Fruit fly (Drosophila melanogaster) whole organism, embryonic: ENCODE measurements around the gene cyr.

Source experiments
- Asciz ChIP-seq: fragments of 200-800 bp; sonication (Bioruptor generic); optimal IDR thresholded peaks from 2 replicates; lab custom pipeline; 2017; ENCODE audit warnings: missing biosample characterization, mild to moderate bottlenecking, missing genetic modification characterization, missing genetic modification reagents
- Awh ChIP-seq: fragments of 200-800 bp; sonication (Bioruptor generic); IDR thresholded peaks from 2 replicates; pipeline ENCODE4, ENCODE4 v1.3.6; 2022; ENCODE audit warnings: missing biosample characterization, missing genetic modification characterization
- CG10274 ChIP-seq: fragments of 200-800 bp; sonication (Bioruptor generic); optimal IDR thresholded peaks from 3 replicates; lab custom pipeline; 2017; ENCODE audit warnings: missing biosample characterization, mild to moderate bottlenecking, missing genetic modification characterization
- CG10462 ChIP-seq: fragments of 200-800 bp; sonication (Bioruptor generic); optimal IDR thresholded peaks from 2 replicates; lab custom pipeline; 2016; ENCODE audit warnings: missing biosample characterization, missing genetic modification characterization
- CG10654 ChIP-seq: fragments of 200-800 bp; sonication (Bioruptor generic); optimal IDR thresholded peaks from 2 replicates; lab custom pipeline; 2016; ENCODE audit warnings: missing biosample characterization, missing genetic modification characterization
- CG12236 ChIP-seq: fragments of 200-800 bp; sonication (Bioruptor generic); optimal IDR thresholded peaks from 2 replicates; lab custom pipeline; 2016; ENCODE audit warnings: missing biosample characterization, missing genetic modification characterization
- CG12942 ChIP-seq: fragments of 200-800 bp; sonication (Bioruptor generic); optimal IDR thresholded peaks from 3 replicates; lab custom pipeline; 2016; ENCODE audit warnings: missing biosample characterization, missing genetic modification characterization
- CG14860 ChIP-seq: fragments of 200-800 bp; sonication (Bioruptor generic); IDR thresholded peaks from 3 replicates; pipeline ENCODE4 v1.3.6; 2022; ENCODE audit warnings: missing biosample characterization, missing genetic modification characterization; ENCODE audit not compliant: partially characterized antibody
- CG15696 ChIP-seq: fragments of 200-800 bp; sonication (Bioruptor generic); optimal IDR thresholded peaks from 2 replicates; lab custom pipeline; 2019; ENCODE audit warnings: missing biosample characterization, mild to moderate bottlenecking, missing genetic modification characterization, moderate library complexity
- CG17186 ChIP-seq: fragments of 200-800 bp; sonication (Bioruptor generic); optimal IDR thresholded peaks from 3 replicates; lab custom pipeline; 2017; ENCODE audit warnings: missing biosample characterization, missing genetic modification reagents, missing genetic modification characterization
- CG3838 ChIP-seq: fragments of 200-800 bp; sonication (Bioruptor generic); optimal IDR thresholded peaks from 3 replicates; lab custom pipeline; 2016; ENCODE audit warnings: missing biosample characterization, missing genetic modification characterization
- CG6254 ChIP-seq: fragments of 200-800 bp; sonication (Bioruptor generic); optimal IDR thresholded peaks from 3 replicates; lab custom pipeline; 2017; ENCODE audit warnings: mild to moderate bottlenecking, missing biosample characterization, missing genetic modification reagents, missing genetic modification characterization
- CG7928 ChIP-seq: fragments of 200-800 bp; sonication (Bioruptor generic); optimal IDR thresholded peaks from 2 replicates; lab custom pipeline; 2017; ENCODE audit warnings: missing biosample characterization, mild to moderate bottlenecking, missing genetic modification characterization
- CG8944 ChIP-seq: fragments of 200-800 bp; sonication (Bioruptor generic); optimal IDR thresholded peaks from 3 replicates; lab custom pipeline; 2016; ENCODE audit warnings: missing biosample characterization, missing genetic modification characterization
- CG9437 ChIP-seq: fragments of 200-800 bp; sonication (Bioruptor generic); optimal IDR thresholded peaks from 2 replicates; lab custom pipeline; 2018; ENCODE audit warnings: missing biosample characterization, mild to moderate bottlenecking, missing genetic modification characterization
- Doc2 ChIP-seq: fragments of 200-800 bp; sonication (Bioruptor generic); IDR thresholded peaks from 2 replicates; pipeline ENCODE4 v1.3.6; 2022; ENCODE audit warnings: missing biosample characterization, missing genetic modification characterization
- Doc3 ChIP-seq: fragments of 200-800 bp; sonication (Bioruptor generic); IDR thresholded peaks from 3 replicates; pipeline ENCODE4 v1.3.6; 2022; ENCODE audit warnings: missing biosample characterization, missing genetic modification characterization; ENCODE audit not compliant: partially characterized antibody
- Ets97D ChIP-seq: fragments of 200-800 bp; sonication (Bioruptor generic); optimal IDR thresholded peaks from 3 replicates; lab custom pipeline; 2016; ENCODE audit warnings: missing biosample characterization, missing genetic modification characterization
- Hand ChIP-seq: fragments of 200-800 bp; sonication (Bioruptor generic); optimal IDR thresholded peaks from 2 replicates; lab custom pipeline; 2017; ENCODE audit warnings: mild to moderate bottlenecking, missing biosample characterization, missing genetic modification reagents, missing genetic modification characterization
- HmgZ ChIP-seq: fragments of 200-800 bp; sonication (Bioruptor generic); optimal IDR thresholded peaks from 2 replicates; lab custom pipeline; 2018; ENCODE audit warnings: missing biosample characterization, mild to moderate bottlenecking, missing genetic modification characterization
- MESR4 ChIP-seq: fragments of 200-800 bp; sonication (Bioruptor generic); optimal IDR thresholded peaks from 2 replicates; lab custom pipeline; 2018; ENCODE audit warnings: missing biosample characterization, mild to moderate bottlenecking, missing genetic modification characterization, moderate library complexity
- Nf-YB ChIP-seq: fragments of 200-800 bp; sonication (Bioruptor generic); optimal IDR thresholded peaks from 3 replicates; lab custom pipeline; 2019; ENCODE audit warnings: missing biosample characterization, mild to moderate bottlenecking, missing genetic modification characterization, moderate library complexity
- Nf-YC ChIP-seq: fragments of 200-800 bp; optimal IDR thresholded peaks from 3 replicates; lab custom pipeline; 2019; ENCODE audit warnings: missing biosample characterization, mild to moderate bottlenecking, missing genetic modification characterization, moderate library complexity
- Optix ChIP-seq: fragments of 200-800 bp; sonication (Bioruptor generic); IDR thresholded peaks from 3 replicates; pipeline ENCODE4 v1.3.6; 2022; ENCODE audit warnings: missing biosample characterization, missing genetic modification characterization
- Rfx ChIP-seq: fragments of 200-800 bp; sonication (Bioruptor generic); IDR thresholded peaks from 2 replicates; pipeline ENCODE4 v1.3.6; 2022; ENCODE audit warnings: missing biosample characterization, missing genetic modification characterization
- Sry-β ChIP-seq: fragments of 200-800 bp; sonication (Bioruptor generic); optimal IDR thresholded peaks from 2 replicates; lab custom pipeline; 2018; ENCODE audit warnings: missing biosample characterization, mild to moderate bottlenecking, missing genetic modification characterization, moderate library complexity
- Stat92E ChIP-seq, 3 experiments: fragments of >200 bp in 2 of 3; fragments of 200-800 bp in 1 of 3; sonication (Bioruptor generic) in 1 of 3; optimal IDR thresholded peaks; 2 replicates each; lab custom pipeline; 2017 to 2019; ENCODE audit warnings: missing biosample characterization in 3 of 3, missing genetic modification characterization in 3 of 3, mild to moderate bottlenecking in 1 of 3, moderate library complexity in 1 of 3
- Usf ChIP-seq: fragments of 200-800 bp; sonication (Bioruptor generic); optimal IDR thresholded peaks from 2 replicates; lab custom pipeline; 2017; ENCODE audit warnings: missing genotype, missing biosample characterization, missing genetic modification characterization
- amos ChIP-seq: fragments of 200-800 bp; sonication (Bioruptor generic); IDR thresholded peaks from 2 replicates; pipeline ENCODE4 v1.3.6; 2022; ENCODE audit warnings: missing biosample characterization, missing genetic modification characterization; ENCODE audit not compliant: partially characterized antibody
- ap ChIP-seq: fragments of 200-800 bp; sonication (Bioruptor generic); IDR thresholded peaks from 2 replicates; pipeline ENCODE4 v1.3.6; 2022; ENCODE audit warnings: missing biosample characterization, missing genetic modification characterization
- ato ChIP-seq: fragments of 200-800 bp; sonication (Bioruptor generic); IDR thresholded peaks from 2 replicates; pipeline ENCODE4 v1.3.6; 2022; ENCODE audit warnings: missing biosample characterization, missing genetic modification characterization; ENCODE audit not compliant: partially characterized antibody
- ci ChIP-seq: fragments of 200-800 bp; sonication (Bioruptor generic); IDR thresholded peaks from 3 replicates; pipeline ENCODE4 v1.3.6; 2022; ENCODE audit warnings: missing biosample characterization, missing genetic modification characterization
- corto ChIP-seq: fragments of 200-800 bp; sonication (Bioruptor generic); optimal IDR thresholded peaks from 2 replicates; lab custom pipeline; 2016; ENCODE audit warnings: missing biosample characterization, mild to moderate bottlenecking, missing genetic modification characterization, moderate library complexity
- crp ChIP-seq, 2 experiments: fragments of 200-800 bp; sonication (Bioruptor generic); optimal IDR thresholded peaks; 2 replicates in 1 of 2; 3 replicates in 1 of 2; lab custom pipeline; 2017; ENCODE audit warnings: missing biosample characterization in 2 of 2, missing genetic modification characterization in 2 of 2, mild to moderate bottlenecking in 1 of 2, moderate library complexity in 1 of 2
- dimm ChIP-seq: fragments of 200-800 bp; sonication (Bioruptor generic); IDR thresholded peaks from 2 replicates; pipeline ENCODE4 v1.3.6; 2022; ENCODE audit warnings: missing biosample characterization, missing genetic modification characterization
- jumu ChIP-seq: fragments of 200-800 bp; sonication (Bioruptor generic); optimal IDR thresholded peaks from 3 replicates; lab custom pipeline; 2016; ENCODE audit warnings: missing biosample characterization, missing genetic modification characterization
- kah ChIP-seq: fragments of 200-800 bp; sonication (Bioruptor generic); optimal IDR thresholded peaks from 2 replicates; lab custom pipeline; 2018; ENCODE audit warnings: missing biosample characterization, mild to moderate bottlenecking, missing genetic modification characterization
- lov ChIP-seq, 2 experiments: fragments of 200-800 bp in 1 of 2; fragments of >200 bp in 1 of 2; sonication (Bioruptor generic) in 1 of 2; IDR thresholded peaks in 1 of 2; optimal IDR thresholded peaks in 1 of 2; 2 replicates in 1 of 2; 3 replicates in 1 of 2; pipeline versions ENCODE4 v1.3.6 to Lab custom; 2017 to 2022; ENCODE audit warnings: missing biosample characterization in 1 of 2, missing genetic modification characterization in 1 of 2
- pb ChIP-seq: fragments of 200-800 bp; sonication (Bioruptor generic); optimal IDR thresholded peaks from 3 replicates; lab custom pipeline; 2016; ENCODE audit warnings: missing biosample characterization, missing genetic modification characterization
- pnt ChIP-seq: fragments of 200-800 bp; sonication (Bioruptor generic); optimal IDR thresholded peaks from 3 replicates; lab custom pipeline; 2016; ENCODE audit warnings: missing biosample characterization, missing genetic modification characterization
- pros ChIP-seq: fragments of 200-800 bp; sonication (Bioruptor generic); optimal IDR thresholded peaks from 3 replicates; lab custom pipeline; 2019; ENCODE audit warnings: missing biosample characterization, mild to moderate bottlenecking, missing genetic modification characterization, moderate library complexity
- row ChIP-seq: fragments of 200-800 bp; sonication (Bioruptor generic); IDR thresholded peaks from 3 replicates; pipeline ENCODE4 v1.3.6; 2022; ENCODE audit warnings: missing biosample characterization, missing genetic modification characterization
- sc ChIP-seq, 3 experiments: fragments of >200 bp in 2 of 3; fragments of 200-800 bp in 1 of 3; sonication (Bioruptor generic) in 1 of 3; optimal IDR thresholded peaks; 2 replicates in 2 of 3; 3 replicates in 1 of 3; lab custom pipeline; 2017; ENCODE audit warnings: mild to moderate bottlenecking in 1 of 3, missing biosample characterization in 1 of 3, missing genetic modification characterization in 1 of 3, missing genetic modification reagents in 1 of 3
- sna ChIP-seq: fragments of 200-800 bp; sonication (Bioruptor generic); IDR thresholded peaks from 2 replicates; pipeline ENCODE4 v1.3.6; 2022; ENCODE audit warnings: missing biosample characterization, missing genetic modification characterization; ENCODE audit not compliant: partially characterized antibody
- stwl ChIP-seq: fragments of 200-800 bp; sonication (Bioruptor generic); optimal IDR thresholded peaks from 3 replicates; lab custom pipeline; 2018; ENCODE audit warnings: missing biosample characterization, mild to moderate bottlenecking, missing genetic modification characterization, moderate library complexity
- usp ChIP-seq: fragments of >200 bp; optimal IDR thresholded peaks from 2 replicates; lab custom pipeline; 2017; ENCODE audit warnings: missing biosample characterization, missing genetic modification characterization
- wek ChIP-seq: fragments of 200-800 bp; sonication (Bioruptor generic); optimal IDR thresholded peaks from 3 replicates; lab custom pipeline; 2018; ENCODE audit warnings: missing biosample characterization, mild to moderate bottlenecking, missing genetic modification characterization, moderate library complexity

Gene cyr

DNA sequence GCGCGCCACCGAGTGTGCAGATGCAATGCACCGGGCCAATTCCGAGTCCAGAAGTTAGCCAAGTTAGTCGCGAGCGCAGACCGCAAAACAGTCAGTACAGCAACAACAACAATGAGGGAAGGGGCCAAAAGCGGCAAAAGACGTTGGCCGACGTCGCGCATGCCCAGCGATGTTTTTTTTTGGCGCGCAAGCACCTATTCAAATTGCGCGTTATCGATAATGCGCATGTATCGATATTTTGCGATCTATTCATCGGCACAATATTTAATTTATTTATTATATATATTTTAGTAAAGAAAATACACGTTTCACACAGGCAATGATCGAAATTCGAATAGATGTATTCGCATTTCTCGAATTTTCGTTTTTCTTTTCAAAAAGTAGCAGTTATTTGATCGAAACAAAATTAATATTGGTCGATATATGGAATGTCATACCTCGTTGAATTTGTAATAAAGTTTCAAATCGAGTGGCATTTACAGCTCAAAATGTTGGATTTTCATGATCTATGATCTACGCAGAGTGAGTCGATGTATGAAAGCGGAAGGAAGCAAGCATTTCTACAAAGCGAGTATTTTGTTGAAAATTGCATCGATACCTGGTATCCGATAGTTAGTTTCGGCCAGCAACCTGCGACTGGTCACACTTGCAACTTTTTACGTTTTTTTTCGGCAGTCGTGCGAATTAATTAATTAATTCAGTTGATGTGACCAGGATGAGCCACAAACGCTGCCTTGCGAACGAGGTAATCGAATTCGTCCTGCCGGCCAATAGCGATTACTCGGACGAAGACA lies 6.1 kb downstream of the cyr start, which contains the start of gene CG2116 (continued):
- TF ChIP-seq Asciz (GFP tag; lab: Kevin White, UChicago) = no peak
- TF ChIP-seq Awh (GFP tag; lab: Robert Waterston, UW) = no peak
- TF ChIP-seq CG6254 (GFP tag; lab: Kevin White, UChicago) = no peak
- no peak for TF ChIP-seq pb (GFP tag; lab: Kevin White, UChicago)
- TF ChIP-seq Nf-YC = peak; percentile 20
- TF ChIP-seq sc (optimal IDR thresholded peaks at IDR 0.05; lab: Kevin White, UChicago) = no peak
- no peak for TF ChIP-seq sc (GFP tag; optimal IDR thresholded peaks at IDR 0.05; lab: Kevin White, UChicago)
- no peak for TF ChIP-seq CG8944 (GFP tag; lab: Kevin White, UChicago)
- TF ChIP-seq CG12942 = no peak
- no peak for TF ChIP-seq Sry-β (GFP tag; lab: Kevin White, UChicago)
- TF ChIP-seq Stat92E (GFP tag; optimal IDR thresholded peaks at IDR 0.05; lab: Kevin White, UChicago) = no peak
- no peak for TF ChIP-seq lov (optimal IDR thresholded peaks at IDR 0.05; lab: Kevin White, UChicago)
- no peak for TF ChIP-seq lov (GFP tag; IDR thresholded peaks at IDR 0.05; lab: Robert Waterston, UW)
- TF ChIP-seq Doc3 (GFP tag; lab: Robert Waterston, UW) = peak; percentile 64
- TF ChIP-seq wek = no peak
- no peak for TF ChIP-seq Rfx

- no peak for TF ChIP-seq Nf-YB (GFP tag; lab: Kevin White, UChicago)
- no peak for TF ChIP-seq CG12236 (GFP tag; lab: Kevin White, UChicago)
- TF ChIP-seq CG3838 (GFP tag; lab: Kevin White, UChicago) = no peak
- TF ChIP-seq Doc2 (GFP tag; lab: Robert Waterston, UW) = no peak
- no peak for TF ChIP-seq ap
- TF ChIP-seq CG15696 (tag; lab: Kevin White, UChicago) = no peak
- TF ChIP-seq ci = peak; percentile 42; the same call in 1 of the 3 replicates
- TF ChIP-seq pros (GFP tag; lab: Kevin White, UChicago) = no peak
- no peak for TF ChIP-seq dimm (GFP tag; lab: Robert Waterston, UW)
- no peak for TF ChIP-seq jumu (GFP tag; lab: Kevin White, UChicago)
- no peak for TF ChIP-seq pnt (GFP tag; lab: Kevin White, UChicago)
- TF ChIP-seq kah (GFP tag; lab: Kevin White, UChicago) = no peak
- no peak for TF ChIP-seq Ets97D (GFP tag; lab: Kevin White, UChicago)
- TF ChIP-seq Optix (GFP tag; lab: Robert Waterston, UW) = no peak
- TF ChIP-seq crp (GFP tag; optimal IDR thresholded peaks at IDR 0.05; lab: Kevin White, UChicago) = no peak
- TF ChIP-seq CG10654 (GFP tag; lab: Kevin White, UChicago) = no peak
- TF ChIP-seq Usf (GFP tag; lab: Kevin White, UChicago) = no peak
- no peak for TF ChIP-seq usp (GFP tag; lab: Kevin White, UChicago)
- no peak for TF ChIP-seq ato (GFP tag; lab: Robert Waterston, UW)
- TF ChIP-seq MESR4 (GFP tag; lab: Kevin White, UChicago) = no peak
- TF ChIP-seq CG14860 (GFP tag; lab: Robert Waterston, UW) = no peak
- no peak for TF ChIP-seq corto (GFP tag; lab: Kevin White, UChicago)
- no peak for TF ChIP-seq CG10274 (GFP tag; lab: Kevin White, UChicago)
- TF ChIP-seq Asciz (GFP tag; lab: Kevin White, UChicago) = peak; percentile 59
- no peak for TF ChIP-seq row (GFP tag; lab: Robert Waterston, UW)
- no peak for TF ChIP-seq CG10462 (GFP tag; lab: Kevin White, UChicago)
- TF ChIP-seq HmgZ (tag; lab: Kevin White, UChicago) = no peak
- no peak for TF ChIP-seq amos
- TF ChIP-seq CG9437 (GFP tag; lab: Kevin White, UChicago) = no peak
- no peak for TF ChIP-seq Hand (GFP tag; lab: Kevin White, UChicago)
- no peak for TF ChIP-seq sna (GFP tag; lab: Robert Waterston, UW)
- no peak for TF ChIP-seq CG17186 (GFP tag; lab: Kevin White, UChicago)
- TF ChIP-seq stwl = no peak
- TF ChIP-seq CG7928 (GFP tag; lab: Kevin White, UChicago) = no peak
Observed at dm6 chrX:8128133-8128532, 7.4 kb downstream of the cyr start.
